Worm (Caenorhabditis elegans) whole organism, L4/young adult: ENCODE results near the gene ddb-1.

Experiments
- W03F9.2 ChIP-seq: fragments of 150-350 bp; optimal IDR thresholded peaks from 2 replicates; lab custom pipeline; 2014; ENCODE audit warnings: missing biosample characterization, missing genetic modification characterization
- dao-5 ChIP-seq: sonication (generic microtip); optimal IDR thresholded peaks from 2 replicates; lab custom pipeline; 2016; ENCODE audit warnings: missing genotype, missing genetic modification characterization, moderate library complexity, missing compliant biosample characterization
- him-1 ChIP-seq: sonication (generic microtip); optimal IDR thresholded peaks from 2 replicates; lab custom pipeline; 2016; ENCODE audit warnings: missing genotype, missing genetic modification reagents, missing genetic modification characterization, missing compliant biosample characterization

DNA sequence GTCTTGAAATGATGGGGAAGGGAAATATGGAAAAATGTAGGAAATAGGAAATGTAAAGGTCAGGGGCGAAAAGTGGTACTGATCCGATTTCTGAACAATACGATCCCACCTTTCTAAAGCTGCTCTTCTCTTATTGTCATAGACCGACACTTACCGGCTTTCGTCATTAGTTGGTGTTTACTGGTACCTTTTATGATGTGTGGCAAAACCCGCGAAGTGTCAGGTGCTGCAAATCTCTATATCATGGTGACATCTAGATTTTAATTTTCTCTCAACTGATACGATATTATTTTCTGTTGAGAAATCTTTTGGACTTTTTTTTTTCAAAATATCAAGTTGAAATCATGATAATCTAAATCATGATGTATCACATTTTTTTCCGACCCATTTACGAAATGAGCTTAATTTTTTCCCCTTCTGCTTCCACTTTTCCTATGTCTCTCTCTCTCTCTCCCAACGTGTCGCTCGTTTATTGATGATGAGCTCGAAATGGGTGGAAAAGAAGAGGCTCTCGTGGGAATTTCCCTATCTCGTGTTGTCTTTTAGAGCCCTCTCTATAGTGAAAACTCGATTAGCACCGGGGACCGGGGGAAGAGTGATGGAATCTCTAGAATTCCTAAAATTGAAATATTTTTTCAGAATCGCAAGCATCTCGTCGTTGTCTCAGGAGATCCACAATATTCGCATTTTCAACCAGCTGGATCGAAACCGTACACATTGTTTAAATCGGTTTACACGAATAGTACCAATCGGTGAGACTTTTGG is 10.5 kb upstream of the ddb-1 start:
- TF ChIP-seq dao-5 (tag; lab: Kevin White, UChicago) (no peak), him-1 (tag; lab: Kevin White, UChicago) (no peak), W03F9.2 (no peak)
